Worm (Caenorhabditis elegans) whole organism, L1 larva: Measurements from ENCODE around the gene F46F5.15.

ENCODE experiments used
- aly-2 ChIP-seq: fragments of 150-350 bp; optimal IDR thresholded peaks from 2 replicates; lab custom pipeline; 2014; ENCODE audit warnings: missing biosample characterization, missing genetic modification characterization
- lsy-2 ChIP-seq, 2 experiments: fragments of 150-350 bp; optimal IDR thresholded peaks; 2 replicates each; lab custom pipeline; 2014; ENCODE audit warnings: missing biosample characterization in 2 of 2, missing genetic modification characterization in 2 of 2
- mab-9 ChIP-seq: fragments of 200-800 bp; sonication (Bioruptor generic); IDR thresholded peaks from 2 replicates; pipeline ENCODE4 v1.3.6; 2022; ENCODE audit warnings: missing genetic modification reagents, missing genetic modification characterization, missing compliant biosample characterization
- pqm-1 ChIP-seq: sonication (generic microtip); optimal IDR thresholded peaks from 3 replicates; lab custom pipeline; 2017; ENCODE audit warnings: missing biosample characterization, missing genetic modification characterization

- TF ChIP-seq lsy-2 (tag; optimal IDR thresholded peaks at IDR 0.05; lab: Kevin White, UChicago) (no peak), pqm-1 (tag; lab: Kevin White, UChicago) (no peak), aly-2 (tag; lab: Kevin White, UChicago) (no peak), mab-9 (no peak)
Observed at ce11 chrII:803009-803408, 14.8 kb downstream of the F46F5.15 start, which contains the start of gene F46F5.13.
